Fruit fly (Drosophila melanogaster) whole organism, embryonic: Measurements from ENCODE around the gene rho-5.
A peak's percentile ranks its signal among the peaks of the same experiment; 100 is the strongest.

Experiments used
- Awh ChIP-seq: fragments of 200-800 bp; sonication (Bioruptor generic); IDR thresholded peaks from 2 replicates; pipeline ENCODE4, ENCODE4 v1.3.6; 2022; ENCODE audit warnings: missing biosample characterization, missing genetic modification characterization
- CG10147 ChIP-seq: fragments of 200-800 bp; sonication (Bioruptor generic); optimal IDR thresholded peaks from 2 replicates; lab custom pipeline; 2019; ENCODE audit warnings: missing biosample characterization, mild to moderate bottlenecking, missing genetic modification characterization, moderate library complexity
- CG10209 ChIP-seq: fragments of 200-800 bp; sonication (Bioruptor generic); optimal IDR thresholded peaks from 3 replicates; lab custom pipeline; 2017; ENCODE audit warnings: missing biosample characterization, mild to moderate bottlenecking, missing genetic modification characterization, missing genetic modification reagents
- CG10267 ChIP-seq: fragments of 200-800 bp; sonication (Bioruptor generic); optimal IDR thresholded peaks from 2 replicates; lab custom pipeline; 2018; ENCODE audit warnings: missing biosample characterization, mild to moderate bottlenecking, missing genetic modification characterization, moderate library complexity
- CG10321 ChIP-seq: fragments of 200-800 bp; sonication (Bioruptor generic); IDR thresholded peaks from 2 replicates; pipeline ENCODE4 v1.3.6; 2022; ENCODE audit warnings: missing biosample characterization, missing genetic modification characterization
- CG11456 ChIP-seq: fragments of 200-800 bp; sonication (Bioruptor generic); IDR thresholded peaks from 3 replicates; pipeline ENCODE4 v1.3.6; 2022; ENCODE audit warnings: missing biosample characterization, missing genetic modification characterization
- CG11560 ChIP-seq: fragments of 200-800 bp; sonication (Bioruptor generic); IDR thresholded peaks from 3 replicates; pipeline ENCODE4 v1.3.6; 2022; ENCODE audit warnings: missing biosample characterization, missing genetic modification characterization
- CG12744 ChIP-seq: fragments of 200-800 bp; sonication (Bioruptor generic); optimal IDR thresholded peaks from 2 replicates; lab custom pipeline; 2016; ENCODE audit warnings: missing biosample characterization, missing genetic modification characterization
- CG13424 ChIP-seq: fragments of 200-800 bp; sonication (Bioruptor generic); optimal IDR thresholded peaks from 2 replicates; lab custom pipeline; 2019; ENCODE audit warnings: missing biosample characterization, mild to moderate bottlenecking, missing genetic modification characterization, moderate library complexity
- CG14667 ChIP-seq: fragments of 200-800 bp; sonication (Bioruptor generic); IDR thresholded peaks from 2 replicates; pipeline ENCODE4 v1.3.6; 2022; ENCODE audit warnings: missing biosample characterization, missing genetic modification characterization
- CG1529 ChIP-seq: fragments of 200-800 bp; sonication (Bioruptor generic); optimal IDR thresholded peaks from 3 replicates; lab custom pipeline; 2018; ENCODE audit warnings: missing biosample characterization, missing genetic modification characterization
- CG31441 ChIP-seq: fragments of 200-800 bp; sonication (Bioruptor generic); IDR thresholded peaks from 2 replicates; pipeline ENCODE4 v1.3.6; 2022; ENCODE audit warnings: missing biosample characterization, missing genetic modification characterization
- CG3163 ChIP-seq: fragments of 200-800 bp; sonication (Bioruptor generic); optimal IDR thresholded peaks from 3 replicates; lab custom pipeline; 2016; ENCODE audit warnings: missing biosample characterization, missing genetic modification characterization
- CG34422 ChIP-seq: fragments of 200-800 bp; sonication (Bioruptor generic); IDR thresholded peaks from 3 replicates; pipeline ENCODE4 v1.3.6; 2022; ENCODE audit warnings: missing biosample characterization, missing genetic modification characterization
- CG4707 ChIP-seq: fragments of 200-800 bp; sonication (Bioruptor generic); optimal IDR thresholded peaks from 2 replicates; lab custom pipeline; 2018; ENCODE audit warnings: missing biosample characterization, mild to moderate bottlenecking, missing genetic modification characterization, moderate library complexity
- CG6689 ChIP-seq: fragments of 200-800 bp; sonication (Bioruptor generic); IDR thresholded peaks from 2 replicates; pipeline ENCODE4 v1.3.6; 2022; ENCODE audit warnings: missing biosample characterization, missing genetic modification characterization
- CG6813 ChIP-seq: fragments of 200-800 bp; sonication (Bioruptor generic); optimal IDR thresholded peaks from 2 replicates; lab custom pipeline; 2017; ENCODE audit warnings: missing biosample characterization, missing genetic modification characterization, mild to moderate bottlenecking, moderate library complexity, missing genetic modification reagents
- CG8290 ChIP-seq, 3 experiments: fragments of 200-800 bp; sonication (Bioruptor generic); optimal IDR thresholded peaks; 2 replicates each; lab custom pipeline; 2016 to 2019; ENCODE audit warnings: missing biosample characterization in 3 of 3, missing genetic modification characterization in 3 of 3, mild to moderate bottlenecking in 2 of 3, moderate library complexity in 1 of 3
- CG9876 ChIP-seq: fragments of 200-800 bp; sonication (Bioruptor generic); optimal IDR thresholded peaks from 2 replicates; lab custom pipeline; 2016; ENCODE audit warnings: missing biosample characterization, missing genetic modification characterization
- CoRest ChIP-seq: fragments of 200-800 bp; sonication (Bioruptor generic); optimal IDR thresholded peaks from 3 replicates; lab custom pipeline; 2018; ENCODE audit warnings: missing biosample characterization, mild to moderate bottlenecking, missing genetic modification characterization, moderate library complexity
- Eip74EF ChIP-seq, 2 experiments: fragments of 200-800 bp in 1 of 2; fragments of >200 bp in 1 of 2; sonication (Bioruptor generic) in 1 of 2; optimal IDR thresholded peaks; 2 replicates each; lab custom pipeline; 2017 to 2019; ENCODE audit warnings: missing biosample characterization in 2 of 2, missing genetic modification characterization in 2 of 2, mild to moderate bottlenecking in 1 of 2, moderate library complexity in 1 of 2
- HLH4C ChIP-seq: fragments of 200-800 bp; sonication (Bioruptor generic); IDR thresholded peaks from 3 replicates; pipeline ENCODE4 v1.3.6; 2022; ENCODE audit warnings: missing biosample characterization, missing genetic modification characterization; ENCODE audit not compliant: partially characterized antibody
- Hr51 ChIP-seq, 2 experiments: fragments of 200-800 bp; sonication (Bioruptor generic); optimal IDR thresholded peaks; 2 replicates in 1 of 2; 3 replicates in 1 of 2; lab custom pipeline; 2016 to 2018; ENCODE audit warnings: missing biosample characterization in 2 of 2, missing genetic modification characterization in 2 of 2, mild to moderate bottlenecking in 1 of 2, moderate library complexity in 1 of 2
- Poxn ChIP-seq: fragments of 200-800 bp; sonication (Bioruptor generic); IDR thresholded peaks from 2 replicates; pipeline ENCODE4 v1.3.6; 2022; ENCODE audit warnings: missing biosample characterization, missing genetic modification characterization
- Side ChIP-seq: fragments of 200-800 bp; sonication (Bioruptor generic); optimal IDR thresholded peaks from 2 replicates; lab custom pipeline; 2016; ENCODE audit warnings: missing biosample characterization, missing genetic modification characterization
- Taf1 ChIP-seq: fragments of 200-800 bp; sonication (Bioruptor generic); IDR thresholded peaks from 2 replicates; pipeline ENCODE4 v1.3.6; 2022; ENCODE audit warnings: missing biosample characterization, missing genetic modification characterization
- ab ChIP-seq: fragments of 200-800 bp; sonication (Bioruptor generic); optimal IDR thresholded peaks from 2 replicates; lab custom pipeline; 2016; ENCODE audit warnings: missing biosample characterization, missing genetic modification characterization
- bsh ChIP-seq, 2 experiments: fragments of 200-800 bp; sonication (Bioruptor generic); optimal IDR thresholded peaks; 2 replicates each; lab custom pipeline; 2017 to 2018; ENCODE audit warnings: mild to moderate bottlenecking in 2 of 2, missing biosample characterization in 2 of 2, missing genetic modification characterization in 2 of 2, moderate library complexity in 1 of 2
- cg ChIP-seq: fragments of 200-800 bp; sonication (Bioruptor generic); optimal IDR thresholded peaks from 3 replicates; lab custom pipeline; 2019; ENCODE audit warnings: missing biosample characterization, mild to moderate bottlenecking, missing genetic modification characterization, moderate library complexity
- chif ChIP-seq, 2 experiments: fragments of 200-800 bp; sonication (Bioruptor generic); optimal IDR thresholded peaks; 3 replicates each; lab custom pipeline; 2016; ENCODE audit warnings: missing biosample characterization in 2 of 2, missing genetic modification characterization in 2 of 2
- corto ChIP-seq: fragments of 200-800 bp; sonication (Bioruptor generic); optimal IDR thresholded peaks from 2 replicates; lab custom pipeline; 2016; ENCODE audit warnings: missing biosample characterization, mild to moderate bottlenecking, missing genetic modification characterization, moderate library complexity
- dysf ChIP-seq: fragments of 200-800 bp; sonication (Bioruptor generic); IDR thresholded peaks from 3 replicates; pipeline ENCODE4 v1.3.6; 2022; ENCODE audit warnings: missing biosample characterization, missing genetic modification characterization
- fd102C ChIP-seq: fragments of 200-800 bp; sonication (Bioruptor generic); optimal IDR thresholded peaks from 2 replicates; lab custom pipeline; 2018; ENCODE audit warnings: missing biosample characterization, mild to moderate bottlenecking, missing genetic modification characterization, moderate library complexity
- ftz-f1 ChIP-seq: fragments of 200-800 bp; sonication (Bioruptor generic); optimal IDR thresholded peaks from 2 replicates; lab custom pipeline; 2016; ENCODE audit warnings: missing biosample characterization, missing genetic modification characterization
- grau ChIP-seq: fragments of 200-800 bp; optimal IDR thresholded peaks from 3 replicates; lab custom pipeline; 2019; ENCODE audit warnings: missing biosample characterization, mild to moderate bottlenecking, missing genetic modification characterization, moderate library complexity
- ham ChIP-seq: fragments of 200-800 bp; sonication (Bioruptor generic); IDR thresholded peaks from 2 replicates; pipeline ENCODE4 v1.3.6; 2022; ENCODE audit warnings: missing biosample characterization, missing genetic modification characterization
- insv ChIP-seq, 2 experiments: fragments of 200-800 bp; sonication (Bioruptor generic); optimal IDR thresholded peaks; 3 replicates each; lab custom pipeline; 2016 to 2018; ENCODE audit warnings: missing biosample characterization in 2 of 2, missing genetic modification characterization in 2 of 2
- kay ChIP-seq: fragments of 200-800 bp; sonication (Bioruptor generic); optimal IDR thresholded peaks from 2 replicates; lab custom pipeline; 2016; ENCODE audit warnings: missing biosample characterization, missing genetic modification characterization
- klu ChIP-seq: fragments of 200-800 bp; sonication (Bioruptor generic); IDR thresholded peaks from 2 replicates; pipeline ENCODE4 v1.3.6; 2022; ENCODE audit warnings: missing biosample characterization, missing genetic modification characterization
- odd ChIP-seq: fragments of 200-800 bp; sonication (Bioruptor generic); optimal IDR thresholded peaks from 2 replicates; lab custom pipeline; 2017; ENCODE audit warnings: missing biosample characterization, mild to moderate bottlenecking, missing genetic modification characterization
- run ChIP-seq: fragments of 200-800 bp; sonication (Bioruptor generic); optimal IDR thresholded peaks from 3 replicates; lab custom pipeline; 2018; ENCODE audit warnings: missing biosample characterization, mild to moderate bottlenecking, missing genetic modification characterization
- salm ChIP-seq: fragments of 200-800 bp; sonication (Bioruptor generic); optimal IDR thresholded peaks from 2 replicates; lab custom pipeline; 2018; ENCODE audit warnings: missing biosample characterization, mild to moderate bottlenecking, missing genetic modification characterization
- shn ChIP-seq: fragments of 200-800 bp; sonication (Bioruptor generic); optimal IDR thresholded peaks from 3 replicates; lab custom pipeline; 2016; ENCODE audit warnings: missing biosample characterization, missing genetic modification characterization
- ssp ChIP-seq: fragments of 200-800 bp; sonication (Bioruptor generic); IDR thresholded peaks from 2 replicates; pipeline ENCODE4 v1.3.6; 2022; ENCODE audit warnings: missing biosample characterization, missing genetic modification characterization
- tll ChIP-seq, 2 experiments: fragments of 200-800 bp in 1 of 2; fragments of >200 bp in 1 of 2; sonication (Bioruptor generic) in 1 of 2; optimal IDR thresholded peaks; 2 replicates each; lab custom pipeline; 2017 to 2019; ENCODE audit warnings: missing biosample characterization in 2 of 2, missing genetic modification characterization in 2 of 2, mild to moderate bottlenecking in 1 of 2, moderate library complexity in 1 of 2
- usp ChIP-seq: fragments of >200 bp; optimal IDR thresholded peaks from 2 replicates; lab custom pipeline; 2017; ENCODE audit warnings: missing biosample characterization, missing genetic modification characterization
- wdn ChIP-seq: fragments of 200-800 bp; sonication (Bioruptor generic); IDR thresholded peaks from 2 replicates; pipeline ENCODE4 v1.3.6; 2022; ENCODE audit warnings: missing biosample characterization, missing genetic modification characterization
- wek ChIP-seq: fragments of 200-800 bp; sonication (Bioruptor generic); optimal IDR thresholded peaks from 3 replicates; lab custom pipeline; 2018; ENCODE audit warnings: missing biosample characterization, mild to moderate bottlenecking, missing genetic modification characterization, moderate library complexity

The rho-5 gene

dm6 chr2L:10333091-10333991 lies 40.4 kb downstream of the rho-5 start, which contains the start of gene GATAd (continued):
- TF ChIP-seq HLH4C (GFP tag; lab: Robert Waterston, UW) (no peak), ftz-f1 (GFP tag; lab: Kevin White, UChicago) (peak; percentile 61), CG11456 (GFP tag; lab: Robert Waterston, UW) (no peak), CG31441 (GFP tag; lab: Robert Waterston, UW) (no peak), klu (GFP tag; lab: Robert Waterston, UW) (no peak), Taf1 (GFP tag; lab: Robert Waterston, UW) (no peak), ab (no peak), CG11560 (tag; lab: Robert Waterston, UW) (no peak), CG10321 (no peak), Awh (GFP tag; lab: Robert Waterston, UW) (no peak), CG10267 (tag; lab: Kevin White, UChicago) (peak; percentile 33), cg (no peak), CG14667 (GFP tag; lab: Robert Waterston, UW) (no peak), fd102C (GFP tag; lab: Kevin White, UChicago) (no peak), ham (GFP tag; lab: Robert Waterston, UW) (no peak), CoRest (peak; percentile 24), CG3163 (GFP tag; lab: Kevin White, UChicago) (no peak), CG1529 (GFP tag; lab: Kevin White, UChicago) (no peak), CG4707 (GFP tag; lab: Kevin White, UChicago) (no peak), insv (GFP tag; optimal IDR thresholded peaks at IDR 0.05; lab: Kevin White, UChicago) (no peak), Hr51 (GFP tag; optimal IDR thresholded peaks at IDR 0.05; lab: Kevin White, UChicago) (no peak), kay (peak; percentile 87), wek (peak; percentile 5), ssp (GFP tag; lab: Robert Waterston, UW) (peak; percentile 21; the same call in 1 of the 2 replicates), run (tag; lab: Kevin White, UChicago) (no peak), tll (GFP tag; optimal IDR thresholded peaks at IDR 0.05; lab: Kevin White, UChicago) (no peak), dysf (GFP tag; lab: Robert Waterston, UW) (no peak), salm (tag; lab: Kevin White, UChicago) (no peak), wdn (GFP tag; lab: Robert Waterston, UW) (no peak), Side (GFP tag; lab: Kevin White, UChicago) (no peak), CG9876 (GFP tag; lab: Kevin White, UChicago) (no peak), CG10209 (no peak), CG6689 (GFP tag; lab: Robert Waterston, UW) (peak; percentile 6; the same call in 1 of the 2 replicates), CG10147 (peak; percentile 6), usp (GFP tag; lab: Kevin White, UChicago) (no peak), grau (tag; lab: Kevin White, UChicago) (peak; percentile 19), corto (no peak), CG34422 (GFP tag; lab: Robert Waterston, UW) (no peak), odd (GFP tag; lab: Kevin White, UChicago) (no peak), Poxn (GFP tag; lab: Robert Waterston, UW) (no peak), CG12744 (GFP tag; lab: Kevin White, UChicago) (no peak), Eip74EF (GFP tag; optimal IDR thresholded peaks at IDR 0.05; lab: Kevin White, UChicago) (peak in 1 of 2 experiments; percentile 19), CG6813 (no peak), CG13424 (tag; lab: Kevin White, UChicago) (peak; percentile 21), CG8290 (GFP tag; optimal IDR thresholded peaks at IDR 0.05; lab: Kevin White, UChicago) (no peak), CG8290 (tag; optimal IDR thresholded peaks at IDR 0.05; lab: Kevin White, UChicago) (no peak), bsh (GFP tag; optimal IDR thresholded peaks at IDR 0.05; lab: Kevin White, UChicago) (no peak), chif (GFP tag; optimal IDR thresholded peaks at IDR 0.05; lab: Kevin White, UChicago) (no peak), shn (no peak)
